Fruit fly (Drosophila melanogaster): ENCODE results near the gene ver.

The ver gene

DNA sequence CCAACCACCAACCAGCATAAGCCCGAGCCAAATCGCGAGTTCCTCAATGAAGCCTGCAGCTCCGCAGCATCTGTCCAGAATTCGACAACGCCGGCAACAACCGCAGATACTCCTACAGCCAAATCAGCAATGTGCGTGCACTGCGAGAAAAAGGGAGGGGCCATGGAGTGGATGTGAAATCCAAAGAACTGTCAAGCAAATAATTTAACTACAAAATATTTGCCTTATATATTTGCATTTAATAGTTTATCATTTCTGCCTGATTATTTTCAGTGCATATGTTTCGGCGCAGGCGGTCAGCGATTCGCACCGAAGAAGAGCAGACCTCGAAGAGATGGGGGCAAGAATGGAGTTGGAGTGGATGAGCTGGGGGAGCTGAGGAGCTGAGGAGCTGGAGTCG is 27.9 kb downstream of the ver start:
- no peak for TF ChIP-seq noc (tag; optimal IDR thresholded peaks at IDR 0.05)

- no peak for TF ChIP-seq noc (tag; optimal IDR thresholded peaks at IDR 0.05)
Measured at dm6 chr3L:12557736-12558135, 33.9 kb downstream of the ver start.

- no peak for TF ChIP-seq noc (tag; optimal IDR thresholded peaks at IDR 0.05)
Measured at dm6 chr3L:12559273-12559672, 35.5 kb downstream of the ver start.

dm6 chr3L:12564284-12564683 is 40.5 kb downstream of the ver start:
- TF ChIP-seq noc (tag; optimal IDR thresholded peaks at IDR 0.05): no peak

DNA sequence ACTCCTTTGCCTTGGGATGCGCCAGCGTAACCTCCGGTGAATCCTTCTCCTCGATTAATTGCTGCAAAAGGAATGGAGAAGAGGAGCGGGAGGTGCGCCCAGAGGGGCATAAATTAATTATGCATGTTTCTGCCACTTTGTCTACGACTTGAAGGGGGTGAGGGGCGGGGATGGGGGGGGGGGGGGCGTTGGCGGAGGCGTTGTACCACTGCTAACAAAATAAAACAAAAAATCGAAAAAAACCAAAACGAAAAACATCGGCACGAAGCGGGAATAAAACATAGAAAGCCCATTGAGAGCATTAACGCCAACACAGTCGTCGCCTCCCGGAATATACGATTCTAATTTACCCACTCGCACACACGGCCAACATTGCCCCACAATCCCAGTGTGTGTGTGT is 41.2 kb downstream of the ver start:
- no peak for TF ChIP-seq noc (tag; optimal IDR thresholded peaks at IDR 0.05)

dm6 chr3L:12565422-12565821 is 41.6 kb downstream of the ver start:
- no peak for TF ChIP-seq noc (tag; optimal IDR thresholded peaks at IDR 0.05)

- no peak for TF ChIP-seq noc (tag; optimal IDR thresholded peaks at IDR 0.05)
Measured at dm6 chr3L:12566065-12566730, 42.4 kb downstream of the ver start.

- TF ChIP-seq noc (tag; optimal IDR thresholded peaks at IDR 0.05): no peak
Measured at dm6 chr3L:12572366-12572765, 48.6 kb downstream of the ver start, which contains the start of gene sowah. Gene sowah, minus strand, starts transcription at chr3L:12572542.

All from whole organism, larva.